Worm (Caenorhabditis elegans) whole organism, mixed stage, embryonic: Measurements from ENCODE around the gene unc-85.
A peak's percentile ranks its signal among the peaks of the same experiment; 100 is the strongest.

Source experiments
- M03D4.4 ChIP-seq: sonication (generic microtip); optimal IDR thresholded peaks from 2 replicates; lab custom pipeline; 2017; ENCODE audit warnings: mild to moderate bottlenecking, missing genetic modification characterization, missing compliant biosample characterization
- bed-3 ChIP-seq: fragments of 200-800 bp; sonication (Bioruptor generic); optimal IDR thresholded peaks from 3 replicates; lab custom pipeline; 2018; ENCODE audit warnings: mild to moderate bottlenecking, missing genetic modification characterization, moderate library complexity, missing compliant biosample characterization
- blmp-1 ChIP-seq: fragments of 150-350 bp; optimal IDR thresholded peaks from 2 replicates; lab custom pipeline; 2014; ENCODE audit warnings: missing biosample characterization, missing genetic modification characterization
- ceh-43 ChIP-seq: fragments of 200-800 bp; sonication (Bioruptor generic); optimal IDR thresholded peaks from 2 replicates; lab custom pipeline; 2018; ENCODE audit warnings: mild to moderate bottlenecking, missing genetic modification characterization, moderate library complexity, missing compliant biosample characterization
- ces-1 ChIP-seq: fragments of 150-350 bp; optimal IDR thresholded peaks from 2 replicates; lab custom pipeline; 2014; ENCODE audit warnings: missing biosample characterization, missing genetic modification reagents, missing genetic modification characterization
- cnd-1 ChIP-seq: fragments of 200-800 bp; sonication (Bioruptor generic); optimal IDR thresholded peaks from 2 replicates; lab custom pipeline; 2018; ENCODE audit warnings: mild to moderate bottlenecking, missing genetic modification characterization, missing compliant biosample characterization
- drap-1 ChIP-seq: fragments of 200-800 bp; sonication (Bioruptor generic); optimal IDR thresholded peaks from 3 replicates; lab custom pipeline; 2018; ENCODE audit warnings: mild to moderate bottlenecking, missing genetic modification characterization, missing compliant biosample characterization
- elt-1 ChIP-seq: sonication (generic microtip); optimal IDR thresholded peaks from 2 replicates; lab custom pipeline; 2017; ENCODE audit warnings: missing genetic modification characterization, mild to moderate bottlenecking, missing compliant biosample characterization, antibody characterized with exemption, moderate library complexity, borderline replicate concordance; ENCODE audit not compliant: insufficient read depth
- elt-3 ChIP-seq: fragments of 150-350 bp; optimal IDR thresholded peaks from 2 replicates; lab custom pipeline; 2014; ENCODE audit warnings: missing biosample characterization, missing genetic modification characterization
- flh-1 ChIP-seq: fragments of 200-800 bp; sonication (Bioruptor generic); optimal IDR thresholded peaks from 2 replicates; lab custom pipeline; 2018; ENCODE audit warnings: mild to moderate bottlenecking, missing genetic modification characterization, moderate library complexity, missing compliant biosample characterization
- ham-2 ChIP-seq: fragments of 200-800 bp; sonication (Bioruptor generic); optimal IDR thresholded peaks from 2 replicates; lab custom pipeline; 2018; ENCODE audit warnings: mild to moderate bottlenecking, missing genetic modification characterization, missing compliant biosample characterization
- hlh-1 ChIP-seq: fragments of 150-350 bp; optimal IDR thresholded peaks from 2 replicates; lab custom pipeline; 2014; ENCODE audit warnings: missing biosample characterization, missing genetic modification reagents, missing genetic modification characterization
- lin-13 ChIP-seq: fragments of 150-350 bp; optimal IDR thresholded peaks from 2 replicates; lab custom pipeline; 2014; ENCODE audit warnings: missing biosample characterization, missing genetic modification characterization
- lin-32 ChIP-seq: fragments of 200-800 bp; sonication (Bioruptor generic); optimal IDR thresholded peaks from 2 replicates; lab custom pipeline; 2018; ENCODE audit warnings: mild to moderate bottlenecking, missing genetic modification characterization, missing compliant biosample characterization
- lsy-2 ChIP-seq: fragments of 150-350 bp; optimal IDR thresholded peaks from 2 replicates; lab custom pipeline; 2014; ENCODE audit warnings: missing biosample characterization, missing genetic modification characterization
- mep-1 ChIP-seq: fragments of 150-350 bp; optimal IDR thresholded peaks from 2 replicates; lab custom pipeline; 2017; ENCODE audit warnings: missing biosample characterization, missing genetic modification reagents, missing genetic modification characterization, inconsistent platforms
- mls-2 ChIP-seq: sonication (generic microtip); optimal IDR thresholded peaks from 2 replicates; lab custom pipeline; 2016; ENCODE audit warnings: mild to moderate bottlenecking, missing genetic modification characterization, moderate library complexity, missing compliant biosample characterization
- nhr-12 ChIP-seq: fragments of 150-350 bp; optimal IDR thresholded peaks from 2 replicates; lab custom pipeline; 2014; ENCODE audit warnings: missing biosample characterization, missing genetic modification characterization
- nhr-237 ChIP-seq: fragments of 150-350 bp; optimal IDR thresholded peaks from 2 replicates; lab custom pipeline; 2014; ENCODE audit warnings: missing biosample characterization, missing genetic modification characterization
- nhr-28 ChIP-seq: fragments of 150-350 bp; optimal IDR thresholded peaks from 2 replicates; lab custom pipeline; 2014; ENCODE audit warnings: missing biosample characterization, missing genetic modification characterization
- nhr-76 ChIP-seq: sonication (generic microtip); optimal IDR thresholded peaks from 2 replicates; lab custom pipeline; 2017; ENCODE audit warnings: missing biosample characterization, missing genetic modification characterization
- sem-2 ChIP-seq: fragments of 200-800 bp; sonication (Bioruptor generic); optimal IDR thresholded peaks from 2 replicates; lab custom pipeline; 2018; ENCODE audit warnings: mild to moderate bottlenecking, missing genetic modification characterization, missing compliant biosample characterization
- sptf-1 ChIP-seq: sonication (generic microtip); optimal IDR thresholded peaks from 2 replicates; lab custom pipeline; 2017; ENCODE audit warnings: mild to moderate bottlenecking, missing genetic modification characterization, moderate library complexity, missing compliant biosample characterization
- tbx-8 ChIP-seq: fragments of 200-800 bp; sonication (Bioruptor generic); optimal IDR thresholded peaks from 2 replicates; lab custom pipeline; 2018; ENCODE audit warnings: mild to moderate bottlenecking, missing genetic modification characterization, moderate library complexity, missing compliant biosample characterization
- unc-120 ChIP-seq: sonication (generic microtip); optimal IDR thresholded peaks from 2 replicates; lab custom pipeline; 2017; ENCODE audit warnings: missing genetic modification characterization, missing compliant biosample characterization; ENCODE audit not compliant: poor library complexity, severe bottlenecking
- unc-39 ChIP-seq: fragments of 150-350 bp; optimal IDR thresholded peaks from 2 replicates; lab custom pipeline; 2014; ENCODE audit warnings: missing biosample characterization, missing genetic modification characterization
- zip-8 ChIP-seq: fragments of 150-350 bp; optimal IDR thresholded peaks from 2 replicates; lab custom pipeline; 2014; ENCODE audit warnings: missing biosample characterization, missing genetic modification characterization
- ztf-11 ChIP-seq: fragments of 150-350 bp; optimal IDR thresholded peaks from 2 replicates; lab custom pipeline; 2014; ENCODE audit warnings: missing biosample characterization, missing genetic modification characterization

Gene unc-85

DNA sequence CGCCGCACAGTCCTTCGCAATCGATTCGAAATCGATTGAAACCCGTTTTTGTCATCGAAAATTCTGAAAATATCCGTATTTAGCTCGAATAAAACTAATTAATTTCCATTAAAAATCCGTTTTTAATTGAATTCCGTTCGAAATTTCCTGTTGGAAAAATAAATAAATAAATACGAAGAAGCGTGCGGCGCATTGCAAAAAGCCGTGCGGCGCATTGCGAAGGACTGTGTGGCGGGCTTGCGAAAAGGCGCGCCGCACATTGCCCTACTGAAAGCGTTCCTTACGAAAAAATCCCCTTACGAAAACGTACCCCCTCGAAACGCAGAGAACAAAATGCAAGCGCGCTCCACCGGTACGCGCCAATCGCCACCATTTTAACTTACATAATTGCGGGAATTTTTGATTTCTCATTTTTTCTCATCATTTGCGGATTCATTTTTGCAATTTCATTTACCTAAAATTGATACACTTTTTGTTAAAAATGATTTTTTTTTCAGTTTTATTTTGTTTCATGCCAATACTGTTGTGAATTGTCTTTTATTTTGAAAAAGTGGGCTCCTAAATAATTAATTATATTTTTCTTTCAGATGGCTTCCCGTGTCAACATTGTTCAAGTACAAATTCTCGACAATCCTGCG is at the start of gene unc-85:
unc-85 (plus strand) TSS at position 588 of the 638 bp plus-strand sequence.
- TF ChIP-seq sptf-1 (tag; lab: Kevin White, UChicago), result peak; percentile 87
- TF ChIP-seq M03D4.4 (tag; lab: Kevin White, UChicago), result peak; percentile 57
- TF ChIP-seq cnd-1 (tag; lab: Kevin White, UChicago), result peak; percentile 48
- peak; percentile 77 for TF ChIP-seq mls-2
- TF ChIP-seq mep-1 (tag; lab: Kevin White, UChicago), result peak; percentile 70
- peak; percentile 6 for TF ChIP-seq elt-1
- TF ChIP-seq nhr-237, result peak; percentile 60
- TF ChIP-seq ceh-43 (GFP tag; lab: Kevin White, UChicago), result peak; percentile 66
- peak; percentile 6 for TF ChIP-seq hlh-1 (tag; lab: Kevin White, UChicago)
- TF ChIP-seq unc-120 (tag; lab: Kevin White, UChicago), result peak; percentile 68
- peak; percentile 48 for TF ChIP-seq ham-2 (GFP tag; lab: Kevin White, UChicago)
- TF ChIP-seq lin-13, result peak; percentile 12
- TF ChIP-seq ces-1, result peak; percentile 48
- TF ChIP-seq ztf-11 (tag; lab: Kevin White, UChicago), result peak; percentile 29
- peak; percentile 67 for TF ChIP-seq lsy-2 (tag; lab: Kevin White, UChicago)
- peak; percentile 68 for TF ChIP-seq drap-1

DNA sequence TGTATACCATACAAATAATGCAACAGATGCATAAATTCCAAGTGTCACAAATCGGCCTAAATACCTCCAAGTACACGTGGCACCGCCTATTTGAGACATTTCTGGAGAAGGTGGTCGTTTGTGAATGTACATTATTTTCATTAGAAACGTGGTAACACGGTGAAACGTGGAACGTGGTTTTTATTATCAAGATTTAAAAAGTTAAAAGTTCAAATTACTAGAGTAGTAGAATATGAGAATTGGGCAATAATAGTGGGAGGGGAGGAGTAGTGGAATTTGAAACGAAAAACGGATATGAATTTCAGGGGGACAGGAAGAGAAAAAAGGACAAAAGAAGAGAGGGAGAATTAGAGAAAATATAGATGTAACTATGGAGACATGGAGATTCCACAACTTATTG is 46.0 kb upstream of the unc-85 start, which contains the start of gene fut-6:
fut-6 (minus strand) TSS at position 101 of the 400 bp plus-strand sequence.
- no peak for TF ChIP-seq nhr-28 (tag; lab: Kevin White, UChicago)

DNA sequence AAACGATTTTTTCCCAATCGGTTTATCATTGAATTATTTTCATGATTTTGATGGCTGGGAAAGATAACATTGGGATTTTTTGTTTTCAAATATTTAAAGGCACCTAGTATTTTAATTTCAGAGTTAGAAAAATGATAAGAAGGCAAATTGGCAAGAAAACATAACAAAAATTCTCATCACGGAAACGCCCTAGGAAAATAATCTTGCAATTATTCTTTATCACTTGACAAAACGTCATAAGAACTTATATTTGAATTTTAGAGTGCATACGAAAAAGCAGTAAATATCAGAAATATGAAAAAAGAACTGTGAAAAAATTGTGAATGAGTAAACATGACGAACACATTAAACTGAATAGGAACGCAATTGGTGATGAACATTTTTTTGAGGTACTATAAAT is 44.5 kb upstream of the unc-85 start:
- TF ChIP-seq nhr-12 (tag; lab: Kevin White, UChicago), result no peak
- TF ChIP-seq bed-3 (GFP tag; lab: Kevin White, UChicago), result no peak
- no peak for TF ChIP-seq mep-1 (tag; lab: Kevin White, UChicago)
- no peak for TF ChIP-seq nhr-237
- no peak for TF ChIP-seq unc-120 (tag; lab: Kevin White, UChicago)

DNA sequence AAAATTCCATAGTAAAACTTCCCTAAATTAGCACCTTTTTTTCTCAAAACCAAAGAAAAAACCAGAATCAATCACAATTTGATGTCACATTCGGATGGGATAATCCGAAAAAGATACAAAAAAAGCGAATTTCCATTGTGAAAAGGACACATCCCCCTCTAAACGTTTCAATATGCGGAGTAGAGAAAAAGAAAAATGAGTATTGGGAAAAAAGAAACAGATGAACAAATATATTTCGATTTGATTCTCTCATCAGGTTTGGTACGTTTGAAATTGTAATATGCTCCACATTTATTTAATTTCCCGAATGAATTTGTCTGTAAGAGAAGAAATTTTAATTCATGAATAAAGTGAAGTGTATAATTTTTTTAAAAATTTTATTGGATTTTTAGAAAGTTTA is 43.6 kb upstream of the unc-85 start:
- TF ChIP-seq unc-39 (tag; lab: Kevin White, UChicago), result no peak
- TF ChIP-seq lin-13, result no peak
- no peak for TF ChIP-seq mep-1 (tag; lab: Kevin White, UChicago)

DNA sequence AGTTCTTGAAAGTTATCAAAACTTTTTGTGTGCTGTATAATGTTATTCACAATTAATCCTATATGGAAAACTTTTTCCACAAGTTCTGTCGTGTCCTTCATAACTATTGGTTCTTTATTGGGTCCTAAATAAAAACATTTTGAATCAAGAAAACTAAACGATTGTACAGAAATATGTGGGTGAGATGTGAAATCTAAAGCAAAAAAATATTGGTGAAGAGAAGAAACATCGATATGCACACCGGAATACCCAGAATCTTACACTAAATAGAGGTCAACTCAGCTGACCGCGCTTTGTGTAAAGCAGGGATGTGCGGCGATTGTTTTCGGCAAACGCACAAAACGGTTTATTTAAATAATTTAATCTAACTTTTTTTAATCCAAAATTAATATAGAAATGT is 40.6 kb upstream of the unc-85 start, which contains the start of gene T05A7.13:
T05A7.13 (minus strand) TSS at position 101 of the 400 bp plus-strand sequence.
- TF ChIP-seq lsy-2 (tag; lab: Kevin White, UChicago) (no peak), nhr-12 (tag; lab: Kevin White, UChicago) (no peak), hlh-1 (tag; lab: Kevin White, UChicago) (peak; percentile 46), bed-3 (GFP tag; lab: Kevin White, UChicago) (no peak), flh-1 (no peak)

DNA sequence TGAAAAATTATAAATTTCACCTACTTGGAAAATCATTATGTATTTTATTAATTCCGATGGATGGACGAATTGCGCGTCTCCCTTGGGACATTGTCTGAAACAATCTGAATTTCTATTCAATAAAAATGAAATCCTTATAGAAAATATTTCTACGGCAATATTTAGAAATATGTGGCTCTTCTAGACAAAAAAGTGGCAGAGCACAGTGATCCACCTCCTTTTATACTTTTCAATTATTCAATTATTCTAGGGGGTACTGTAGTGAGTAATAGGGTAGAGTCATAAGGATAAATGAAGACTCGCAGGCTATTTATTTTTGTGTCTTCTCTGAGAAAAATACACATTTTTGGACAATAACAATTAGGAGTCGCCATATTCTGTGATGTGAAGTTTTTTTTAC is 38.7 kb upstream of the unc-85 start, which contains the start of gene T05A7.12:
T05A7.12 (minus strand) TSS at position 101 of the 400 bp plus-strand sequence.
- TF ChIP-seq unc-120 (tag; lab: Kevin White, UChicago) (no peak), M03D4.4 (tag; lab: Kevin White, UChicago) (no peak), elt-1 (no peak), zip-8 (tag; lab: Kevin White, UChicago) (no peak), tbx-8 (GFP tag; lab: Kevin White, UChicago) (no peak), ces-1 (no peak), hlh-1 (tag; lab: Kevin White, UChicago) (no peak), ztf-11 (tag; lab: Kevin White, UChicago) (no peak), ceh-43 (GFP tag; lab: Kevin White, UChicago) (no peak), nhr-12 (tag; lab: Kevin White, UChicago) (no peak), elt-3 (tag; lab: Kevin White, UChicago) (no peak), nhr-237 (no peak), sem-2 (no peak), lin-32 (no peak), lin-13 (no peak), ham-2 (GFP tag; lab: Kevin White, UChicago) (no peak), nhr-76 (tag; lab: Kevin White, UChicago) (no peak), blmp-1 (tag; lab: Kevin White, UChicago) (no peak), sptf-1 (tag; lab: Kevin White, UChicago) (no peak), nhr-28 (tag; lab: Kevin White, UChicago) (no peak)
